Fruit fly (Drosophila melanogaster) whole organism, embryonic: ENCODE data around the gene mus302.

ENCODE experiments used
- Aef1 ChIP-seq: fragments of 200-800 bp; sonication (Bioruptor generic); IDR thresholded peaks from 3 replicates; pipeline ENCODE4 v1.3.6; 2022; ENCODE audit warnings: missing biosample characterization, missing genetic modification characterization
- CG10209 ChIP-seq: fragments of 200-800 bp; sonication (Bioruptor generic); optimal IDR thresholded peaks from 3 replicates; lab custom pipeline; 2017; ENCODE audit warnings: missing biosample characterization, mild to moderate bottlenecking, missing genetic modification characterization, missing genetic modification reagents
- CG11247 ChIP-seq: fragments of 200-800 bp; sonication (Bioruptor generic); IDR thresholded peaks from 2 replicates; pipeline ENCODE4 v1.3.6; 2022; ENCODE audit warnings: missing biosample characterization, missing genetic modification characterization
- CG12769 ChIP-seq: fragments of 200-800 bp; sonication (Bioruptor generic); optimal IDR thresholded peaks from 2 replicates; lab custom pipeline; 2019; ENCODE audit warnings: missing biosample characterization, mild to moderate bottlenecking, missing genetic modification characterization, moderate library complexity
- CG13894 ChIP-seq: fragments of 200-800 bp; sonication (Bioruptor generic); optimal IDR thresholded peaks from 3 replicates; lab custom pipeline; 2018; ENCODE audit warnings: missing biosample characterization, mild to moderate bottlenecking, missing genetic modification characterization, moderate library complexity
- CG14965 ChIP-seq: fragments of 200-800 bp; sonication (Bioruptor generic); optimal IDR thresholded peaks from 2 replicates; lab custom pipeline; 2016; ENCODE audit warnings: missing biosample characterization, missing genetic modification characterization, borderline replicate concordance
- CG17328 ChIP-seq: fragments of 200-800 bp; sonication (Bioruptor generic); IDR thresholded peaks from 2 replicates; pipeline ENCODE4 v1.3.6; 2022; ENCODE audit warnings: missing biosample characterization, missing genetic modification characterization
- CG18764 ChIP-seq: fragments of 200-800 bp; sonication (Bioruptor generic); optimal IDR thresholded peaks from 3 replicates; lab custom pipeline; 2016; ENCODE audit warnings: missing biosample characterization, missing genetic modification characterization
- CG2889 ChIP-seq: fragments of 200-800 bp; sonication (Bioruptor generic); IDR thresholded peaks from 3 replicates; pipeline ENCODE4 v1.3.6; 2022; ENCODE audit warnings: missing biosample characterization, missing genetic modification characterization
- CG32772 ChIP-seq: fragments of 200-800 bp; sonication (Bioruptor generic); IDR thresholded peaks from 2 replicates; pipeline ENCODE4 v1.3.6; 2022; ENCODE audit warnings: missing biosample characterization, missing genetic modification characterization
- CG3281 ChIP-seq: fragments of 200-800 bp; sonication (Bioruptor generic); optimal IDR thresholded peaks from 3 replicates; lab custom pipeline; 2017; ENCODE audit warnings: missing biosample characterization, mild to moderate bottlenecking, missing genetic modification characterization
- CG33557 ChIP-seq: fragments of 200-800 bp; sonication (Bioruptor generic); optimal IDR thresholded peaks from 2 replicates; lab custom pipeline; 2019; ENCODE audit warnings: missing biosample characterization, mild to moderate bottlenecking, missing genetic modification characterization, moderate library complexity
- CG4328 ChIP-seq: fragments of 200-800 bp; sonication (Bioruptor generic); optimal IDR thresholded peaks from 3 replicates; lab custom pipeline; 2017; ENCODE audit warnings: missing biosample characterization, missing genetic modification reagents, missing genetic modification characterization
- CG5245 ChIP-seq: fragments of 200-800 bp; sonication (Bioruptor generic); optimal IDR thresholded peaks from 3 replicates; lab custom pipeline; 2016; ENCODE audit warnings: missing biosample characterization, missing genetic modification characterization
- CG7786 ChIP-seq: fragments of 200-800 bp; sonication (Bioruptor generic); optimal IDR thresholded peaks from 2 replicates; lab custom pipeline; 2016; ENCODE audit warnings: missing biosample characterization, missing genetic modification characterization
- D ChIP-seq, 2 experiments: fragments of 200-800 bp in 1 of 2; fragments of >200 bp in 1 of 2; sonication (Bioruptor generic) in 1 of 2; optimal IDR thresholded peaks; 2 replicates in 1 of 2; 3 replicates in 1 of 2; lab custom pipeline; 2017; ENCODE audit warnings: mild to moderate bottlenecking in 1 of 2, missing biosample characterization in 1 of 2, missing genetic modification characterization in 1 of 2, missing genetic modification reagents in 1 of 2
- Gug ChIP-seq: fragments of 200-800 bp; sonication (Bioruptor generic); IDR thresholded peaks from 4 replicates; pipeline ENCODE4 v1.3.6; 2022; ENCODE audit warnings: missing biosample characterization, missing genetic modification characterization
- HLH4C ChIP-seq: fragments of 200-800 bp; sonication (Bioruptor generic); IDR thresholded peaks from 3 replicates; pipeline ENCODE4 v1.3.6; 2022; ENCODE audit warnings: missing biosample characterization, missing genetic modification characterization; ENCODE audit not compliant: partially characterized antibody
- Myb ChIP-seq: fragments of 200-800 bp; sonication (Bioruptor generic); optimal IDR thresholded peaks from 2 replicates; lab custom pipeline; 2016; ENCODE audit warnings: missing biosample characterization, missing genetic modification characterization
- Neu2 ChIP-seq: fragments of 200-800 bp; sonication (Bioruptor generic); optimal IDR thresholded peaks from 3 replicates; lab custom pipeline; 2016; ENCODE audit warnings: missing biosample characterization, missing genetic modification characterization, borderline replicate concordance
- Optix ChIP-seq: fragments of 200-800 bp; sonication (Bioruptor generic); IDR thresholded peaks from 3 replicates; pipeline ENCODE4 v1.3.6; 2022; ENCODE audit warnings: missing biosample characterization, missing genetic modification characterization
- Ptx1 ChIP-seq: fragments of 200-800 bp; sonication (Bioruptor generic); IDR thresholded peaks from 2 replicates; pipeline ENCODE4 v1.3.6; 2022; ENCODE audit warnings: missing biosample characterization, missing genetic modification characterization
- Scr ChIP-seq: fragments of 200-800 bp; sonication (Bioruptor generic); IDR thresholded peaks from 2 replicates; pipeline ENCODE4 v1.3.6; 2022; ENCODE audit warnings: missing biosample characterization, missing genetic modification characterization; ENCODE audit not compliant: partially characterized antibody
- Xbp1 ChIP-seq: fragments of 200-800 bp; sonication (Bioruptor generic); optimal IDR thresholded peaks from 3 replicates; lab custom pipeline; 2016; ENCODE audit warnings: missing biosample characterization, mild to moderate bottlenecking, missing genetic modification characterization
- ara ChIP-seq: fragments of 200-800 bp; sonication (Bioruptor generic); IDR thresholded peaks from 2 replicates; pipeline ENCODE4 v1.3.6; 2022; ENCODE audit warnings: missing biosample characterization, missing genetic modification characterization
- cas ChIP-seq: fragments of 200-800 bp; sonication (Bioruptor generic); IDR thresholded peaks from 2 replicates; pipeline ENCODE4 v1.3.6; 2022; ENCODE audit warnings: missing biosample characterization, missing genetic modification characterization
- cg ChIP-seq: fragments of 200-800 bp; sonication (Bioruptor generic); optimal IDR thresholded peaks from 3 replicates; lab custom pipeline; 2019; ENCODE audit warnings: missing biosample characterization, mild to moderate bottlenecking, missing genetic modification characterization, moderate library complexity
- ci ChIP-seq: fragments of 200-800 bp; sonication (Bioruptor generic); IDR thresholded peaks from 3 replicates; pipeline ENCODE4 v1.3.6; 2022; ENCODE audit warnings: missing biosample characterization, missing genetic modification characterization
- dan ChIP-seq: fragments of 200-800 bp; sonication (Bioruptor generic); IDR thresholded peaks from 2 replicates; pipeline ENCODE4 v1.3.6; 2022; ENCODE audit warnings: missing biosample characterization, missing genetic modification characterization
- dm ChIP-seq: fragments of 200-800 bp; sonication (Bioruptor generic); optimal IDR thresholded peaks from 3 replicates; lab custom pipeline; 2016; ENCODE audit warnings: missing biosample characterization, missing genetic modification characterization
- dmrt11E ChIP-seq: fragments of 200-800 bp; sonication (Bioruptor generic); optimal IDR thresholded peaks from 3 replicates; lab custom pipeline; 2018; ENCODE audit warnings: missing biosample characterization, mild to moderate bottlenecking, missing genetic modification characterization, moderate library complexity
- ewg ChIP-seq: fragments of 200-800 bp; sonication (Bioruptor generic); optimal IDR thresholded peaks from 3 replicates; lab custom pipeline; 2017; ENCODE audit warnings: mild to moderate bottlenecking, missing biosample characterization, missing genetic modification reagents, missing genetic modification characterization
- ftz-f1 ChIP-seq: fragments of 200-800 bp; sonication (Bioruptor generic); optimal IDR thresholded peaks from 2 replicates; lab custom pipeline; 2016; ENCODE audit warnings: missing biosample characterization, missing genetic modification characterization
- gsb ChIP-seq: fragments of 200-800 bp; sonication (Bioruptor generic); IDR thresholded peaks from 2 replicates; pipeline ENCODE4 v1.3.6; 2022; ENCODE audit warnings: missing biosample characterization, missing genetic modification characterization
- ham ChIP-seq: fragments of 200-800 bp; sonication (Bioruptor generic); IDR thresholded peaks from 2 replicates; pipeline ENCODE4 v1.3.6; 2022; ENCODE audit warnings: missing biosample characterization, missing genetic modification characterization
- lab ChIP-seq: fragments of 200-800 bp; sonication (Bioruptor generic); optimal IDR thresholded peaks from 3 replicates; lab custom pipeline; 2017; ENCODE audit warnings: missing biosample characterization, missing genetic modification characterization, mild to moderate bottlenecking, moderate library complexity, missing genetic modification reagents
- pita ChIP-seq: fragments of 200-800 bp; sonication (Bioruptor generic); optimal IDR thresholded peaks from 2 replicates; lab custom pipeline; 2017; ENCODE audit warnings: missing biosample characterization, mild to moderate bottlenecking, missing genetic modification characterization
- ranshi ChIP-seq: fragments of 200-800 bp; sonication (Bioruptor generic); IDR thresholded peaks from 2 replicates; pipeline ENCODE4 v1.3.6; 2022; ENCODE audit warnings: missing biosample characterization, missing genetic modification characterization
- rib ChIP-seq: fragments of 200-800 bp; sonication (Bioruptor generic); IDR thresholded peaks from 2 replicates; pipeline ENCODE4 v1.3.6; 2022; ENCODE audit warnings: missing biosample characterization, missing genetic modification characterization
- row ChIP-seq: fragments of 200-800 bp; sonication (Bioruptor generic); IDR thresholded peaks from 3 replicates; pipeline ENCODE4 v1.3.6; 2022; ENCODE audit warnings: missing biosample characterization, missing genetic modification characterization
- sens ChIP-seq: fragments of 200-800 bp; sonication (Bioruptor generic); peaks from one replicate; lab custom pipeline; 2016; ENCODE audit warnings: missing biosample characterization, missing genetic modification characterization
- slp2 ChIP-seq: fragments of 200-800 bp; sonication (Bioruptor generic); optimal IDR thresholded peaks from 2 replicates; lab custom pipeline; 2016; ENCODE audit warnings: missing biosample characterization, missing genetic modification characterization
- so ChIP-seq: fragments of 200-800 bp; sonication (Bioruptor generic); IDR thresholded peaks from 3 replicates; pipeline ENCODE4 v1.3.6; 2022; ENCODE audit warnings: missing biosample characterization, missing genetic modification characterization
- stc ChIP-seq: fragments of 200-800 bp; sonication (Bioruptor generic); IDR thresholded peaks from 2 replicates; pipeline ENCODE4 v1.3.6; 2022; ENCODE audit warnings: missing biosample characterization, missing genetic modification characterization
- ttk ChIP-seq: fragments of 200-800 bp; sonication (Bioruptor generic); IDR thresholded peaks from 2 replicates; pipeline ENCODE4 v2.1.2; 2022; ENCODE audit warnings: missing biosample characterization, missing genetic modification characterization
- vnd ChIP-seq: fragments of 200-800 bp; sonication (Bioruptor generic); IDR thresholded peaks from 3 replicates; pipeline ENCODE4 v1.3.6; 2022; ENCODE audit warnings: missing biosample characterization, missing genetic modification characterization; ENCODE audit not compliant: partially characterized antibody
- wdn ChIP-seq: fragments of 200-800 bp; sonication (Bioruptor generic); IDR thresholded peaks from 2 replicates; pipeline ENCODE4 v1.3.6; 2022; ENCODE audit warnings: missing biosample characterization, missing genetic modification characterization

The mus302 gene

dm6 chr3L:16805806-16806719 is 26.5 kb upstream of the mus302 start (continued):
- TF ChIP-seq CG14965 (GFP tag; lab: Kevin White, UChicago) (no peak), Myb (no peak), dm (GFP tag; lab: Kevin White, UChicago) (peak; percentile 15), D (optimal IDR thresholded peaks at IDR 0.05; lab: Kevin White, UChicago) (no peak), D (GFP tag; optimal IDR thresholded peaks at IDR 0.05; lab: Kevin White, UChicago) (peak; percentile 5), cas (no peak), lab (GFP tag; lab: Kevin White, UChicago) (peak; percentile 76), CG13894 (peak; percentile 67), slp2 (GFP tag; lab: Kevin White, UChicago) (peak; percentile 29), ftz-f1 (GFP tag; lab: Kevin White, UChicago) (peak; percentile 90), CG5245 (no peak), row (GFP tag; lab: Robert Waterston, UW) (peak; percentile 75), ranshi (GFP tag; lab: Robert Waterston, UW) (peak; percentile 37), Scr (no peak; the same call in 1 of the 2 replicates), HLH4C (GFP tag; lab: Robert Waterston, UW) (no peak), CG32772 (GFP tag; lab: Robert Waterston, UW) (peak; percentile 47; the same call in 1 of the 2 replicates), CG2889 (GFP tag; lab: Robert Waterston, UW) (no peak), CG4328 (GFP tag; lab: Kevin White, UChicago) (no peak), so (GFP tag; lab: Robert Waterston, UW) (0 out of 3 replicates have a peak, but pooled peaks have one; percentile 54), dan (GFP tag; lab: Robert Waterston, UW) (no peak), rib (no peak; the same call in 1 of the 2 replicates), cg (GFP tag; lab: Kevin White, UChicago) (peak; percentile 16), ham (GFP tag; lab: Robert Waterston, UW) (no peak), CG18764 (GFP tag; lab: Kevin White, UChicago) (peak; percentile 5), CG11247 (no peak), dmrt11E (tag; lab: Kevin White, UChicago) (no peak), gsb (GFP tag; lab: Robert Waterston, UW) (no peak), wdn (GFP tag; lab: Robert Waterston, UW) (0 out of 2 replicates have a peak, but pooled peaks have one; percentile 18), ara (GFP tag; lab: Robert Waterston, UW) (peak; percentile 42; the same call in 1 of the 2 replicates), vnd (GFP tag; lab: Robert Waterston, UW) (no peak), Ptx1 (peak; percentile 51; the same call in 1 of the 2 replicates), Aef1 (GFP tag; lab: Robert Waterston, UW) (peak; percentile 25; the same call in 1 of the 3 replicates), CG3281 (GFP tag; lab: Kevin White, UChicago) (peak; percentile 65), CG12769 (tag; lab: Kevin White, UChicago) (peak; percentile 37), stc (GFP tag; lab: Robert Waterston, UW) (peak; percentile 55), CG10209 (GFP tag; lab: Kevin White, UChicago) (no peak), Neu2 (no peak), CG7786 (peak; percentile 37), CG17328 (GFP tag; lab: Robert Waterston, UW) (peak; percentile 42; the same call in 1 of the 2 replicates), CG33557 (GFP tag; lab: Kevin White, UChicago) (no peak), Xbp1 (peak; percentile 16), ttk (no peak), ci (GFP tag; lab: Robert Waterston, UW) (no peak), Gug (GFP tag; lab: Robert Waterston, UW) (0 out of 4 replicates have a peak, but pooled peaks have one; percentile 31), sens (GFP tag; lab: Kevin White, UChicago) (peak; percentile 91), Optix (GFP tag; lab: Robert Waterston, UW) (no peak), pita (GFP tag; lab: Kevin White, UChicago) (no peak), ewg (GFP tag; lab: Kevin White, UChicago) (no peak)
